Worm (Caenorhabditis elegans) whole organism, mixed stage, embryonic: ENCODE results near the gene islo-1.

Experiments used
- ceh-83 ChIP-seq: fragments of 200-800 bp; sonication (Bioruptor generic); optimal IDR thresholded peaks from 2 replicates; lab custom pipeline; 2018; ENCODE audit warnings: mild to moderate bottlenecking, missing genetic modification characterization, missing compliant biosample characterization
- lin-13 ChIP-seq: fragments of 150-350 bp; optimal IDR thresholded peaks from 2 replicates; lab custom pipeline; 2014; ENCODE audit warnings: missing biosample characterization, missing genetic modification characterization
- mep-1 ChIP-seq: fragments of 150-350 bp; optimal IDR thresholded peaks from 2 replicates; lab custom pipeline; 2017; ENCODE audit warnings: missing biosample characterization, missing genetic modification reagents, missing genetic modification characterization, inconsistent platforms
- nhr-12 ChIP-seq: fragments of 150-350 bp; optimal IDR thresholded peaks from 2 replicates; lab custom pipeline; 2014; ENCODE audit warnings: missing biosample characterization, missing genetic modification characterization
- sptf-1 ChIP-seq: sonication (generic microtip); optimal IDR thresholded peaks from 2 replicates; lab custom pipeline; 2017; ENCODE audit warnings: mild to moderate bottlenecking, missing genetic modification characterization, moderate library complexity, missing compliant biosample characterization
- unc-62 ChIP-seq: fragments of 150-350 bp; optimal IDR thresholded peaks from 2 replicates; lab custom pipeline; 2014; ENCODE audit warnings: missing biosample characterization, missing genetic modification reagents, missing genetic modification characterization
- ztf-11 ChIP-seq: fragments of 150-350 bp; optimal IDR thresholded peaks from 2 replicates; lab custom pipeline; 2014; ENCODE audit warnings: missing biosample characterization, missing genetic modification characterization

DNA sequence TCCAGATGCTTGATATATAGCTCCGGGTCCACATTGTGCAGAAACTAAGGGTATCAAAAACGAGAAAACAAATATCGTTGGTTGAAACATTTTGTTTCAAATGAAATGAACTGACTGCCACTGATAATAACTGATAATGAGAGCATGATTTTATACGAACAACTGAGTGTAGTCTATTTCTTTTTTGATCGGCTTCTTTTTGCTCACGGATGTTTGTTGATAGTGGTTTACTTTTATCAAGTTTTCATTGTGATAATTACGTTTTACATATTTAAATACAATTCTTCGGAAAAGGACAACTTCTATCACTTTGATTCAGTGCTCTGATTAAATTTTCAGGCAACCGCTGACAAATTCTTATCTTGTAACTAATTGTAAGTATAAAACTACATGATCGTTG is 27.5 kb downstream of the islo-1 start, which contains the start of gene clec-51:
- no peak for TF ChIP-seq lin-13 (tag; lab: Kevin White, UChicago)
- TF ChIP-seq nhr-12 (tag; lab: Kevin White, UChicago): no peak
- no peak for TF ChIP-seq sptf-1 (tag; lab: Kevin White, UChicago)
- no peak for TF ChIP-seq ztf-11 (tag; lab: Kevin White, UChicago)
- TF ChIP-seq mep-1: no peak
- no peak for TF ChIP-seq unc-62 (GFP tag; lab: Kevin White, UChicago)
- TF ChIP-seq ceh-83 (GFP tag; lab: Kevin White, UChicago): no peak
